Worm (Caenorhabditis elegans) whole organism, L4 larva: Measurements from ENCODE around the gene F23D12.2.

Experiments
- aly-2 ChIP-seq: sonication (generic microtip); optimal IDR thresholded peaks from 2 replicates; lab custom pipeline; 2018; ENCODE audit warnings: missing biosample characterization, missing genetic modification characterization
- egl-27 ChIP-seq: sonication (generic microtip); optimal IDR thresholded peaks from 3 replicates; lab custom pipeline; 2017; ENCODE audit warnings: missing biosample characterization, missing genetic modification reagents, missing genetic modification characterization
- hlh-11 ChIP-seq: fragments of 200-800 bp; sonication (Bioruptor generic); optimal IDR thresholded peaks from 2 replicates; lab custom pipeline; 2018; ENCODE audit warnings: mild to moderate bottlenecking, missing genetic modification characterization, missing compliant biosample characterization
- mep-1 ChIP-seq: fragments of 150-350 bp; sonication (generic microtip); optimal IDR thresholded peaks from 3 replicates; lab custom pipeline; 2014; ENCODE audit warnings: missing biosample characterization, missing genetic modification characterization
- nhr-10 ChIP-seq: fragments of 150-350 bp; optimal IDR thresholded peaks from 2 replicates; lab custom pipeline; 2014; ENCODE audit warnings: missing biosample characterization, missing genetic modification characterization
- nhr-11 ChIP-seq: fragments of 150-350 bp; optimal IDR thresholded peaks from 2 replicates; lab custom pipeline; 2014; ENCODE audit warnings: missing biosample characterization, missing genetic modification characterization
- nhr-25 ChIP-seq: sonication (generic microtip); optimal IDR thresholded peaks from 2 replicates; lab custom pipeline; 2017; ENCODE audit warnings: missing genetic modification characterization, mild to moderate bottlenecking, missing compliant biosample characterization, antibody characterized with exemption, moderate library complexity, borderline replicate concordance; ENCODE audit not compliant: insufficient read depth
- skn-1 ChIP-seq: fragments of 150-350 bp; optimal IDR thresholded peaks from 2 replicates; lab custom pipeline; 2014; ENCODE audit warnings: missing biosample characterization, missing genetic modification characterization
- unc-130 ChIP-seq: sonication (generic microtip); optimal IDR thresholded peaks from 2 replicates; lab custom pipeline; 2016; ENCODE audit warnings: missing genetic modification reagents, missing genetic modification characterization, missing compliant biosample characterization

- TF ChIP-seq mep-1 (tag; lab: Kevin White, UChicago) (no peak), nhr-25 (tag; lab: Kevin White, UChicago) (no peak), hlh-11 (no peak), aly-2 (tag; lab: Kevin White, UChicago) (no peak), nhr-10 (tag; lab: Kevin White, UChicago) (no peak), unc-130 (no peak), nhr-11 (tag; lab: Kevin White, UChicago) (no peak), skn-1 (tag; lab: Kevin White, UChicago) (no peak), egl-27 (tag; lab: Kevin White, UChicago) (no peak)
These were observed 9.1 kb upstream of the F23D12.2 start for ce11 chrX:14430436-14430835.
